Fruit fly (Drosophila melanogaster) whole organism, wandering third instar larva: ENCODE data around the gene Cht11.
A peak's percentile ranks its signal among the peaks of the same experiment; 100 is the strongest.

Source experiments
- Abd-B ChIP-seq: fragments of >200 bp; optimal IDR thresholded peaks from 2 replicates; lab custom pipeline; 2017; ENCODE audit warnings: missing biosample characterization, missing genetic modification characterization
- CG9705 ChIP-seq: fragments of 200-800 bp; sonication (Bioruptor generic); optimal IDR thresholded peaks from 2 replicates; lab custom pipeline; 2018; ENCODE audit warnings: missing biosample characterization, mild to moderate bottlenecking, missing genetic modification characterization
- CrebA ChIP-seq: fragments of 200-800 bp; sonication (Bioruptor generic); optimal IDR thresholded peaks from 2 replicates; lab custom pipeline; 2016; ENCODE audit warnings: missing biosample characterization, mild to moderate bottlenecking, missing genetic modification characterization, borderline replicate concordance
- Dfd ChIP-seq: fragments of >200 bp; optimal IDR thresholded peaks from 2 replicates; lab custom pipeline; 2017; ENCODE audit warnings: missing biosample characterization, missing genetic modification characterization
- Dif ChIP-seq: fragments of 200-275, 200-300 bp; sonication (Bioruptor generic); optimal IDR thresholded peaks from 2 replicates; lab custom pipeline; 2018; ENCODE audit warnings: missing biosample characterization, missing genetic modification characterization; ENCODE audit not compliant: partially characterized antibody
- GATAd ChIP-seq: sonication (Bioruptor generic); optimal IDR thresholded peaks from 2 replicates; lab custom pipeline; 2016; ENCODE audit warnings: missing biosample characterization, missing genetic modification characterization
- HLH106 ChIP-seq: fragments of 200-800 bp; optimal IDR thresholded peaks from 3 replicates; lab custom pipeline; 2019; ENCODE audit warnings: missing biosample characterization, mild to moderate bottlenecking, missing genetic modification characterization, moderate library complexity
- Hnf4 ChIP-seq: fragments of 200-800 bp; sonication (Bioruptor generic); optimal IDR thresholded peaks from 2 replicates; lab custom pipeline; 2016; ENCODE audit warnings: missing biosample characterization, mild to moderate bottlenecking, missing genetic modification characterization
- Hr78 ChIP-seq: fragments of >200 bp; optimal IDR thresholded peaks from 2 replicates; lab custom pipeline; 2017; ENCODE audit warnings: missing biosample characterization, missing genetic modification characterization
- Mio ChIP-seq: sonication (Bioruptor generic); optimal IDR thresholded peaks from 2 replicates; lab custom pipeline; 2016; ENCODE audit warnings: missing biosample characterization, missing genetic modification characterization
- Myc ChIP-seq: fragments of >200 bp; optimal IDR thresholded peaks from 2 replicates; lab custom pipeline; 2017
- N ChIP-seq: fragments of >200 bp; optimal IDR thresholded peaks from 2 replicates; lab custom pipeline; 2018; ENCODE audit warnings: missing biosample characterization, missing external identifiers, missing genetic modification characterization
- OdsH ChIP-seq: fragments of 200-800 bp; sonication (Bioruptor generic); optimal IDR thresholded peaks from 2 replicates; lab custom pipeline; 2016; ENCODE audit warnings: missing biosample characterization, mild to moderate bottlenecking, missing genetic modification characterization
- Rel ChIP-seq, 2 experiments: fragments of 200-800 bp; sonication (Bioruptor generic) in 1 of 2; optimal IDR thresholded peaks; 2 replicates in 1 of 2; 3 replicates in 1 of 2; lab custom pipeline; 2016 to 2019; ENCODE audit warnings: mild to moderate bottlenecking in 2 of 2, missing biosample characterization in 2 of 2, missing genetic modification characterization in 2 of 2, moderate library complexity in 1 of 2
- Sp1 ChIP-seq: fragments of 200-800 bp; sonication (Bioruptor generic); optimal IDR thresholded peaks from 3 replicates; lab custom pipeline; 2019; ENCODE audit warnings: missing biosample characterization, mild to moderate bottlenecking, missing genetic modification characterization, moderate library complexity
- Vsx2 ChIP-seq: fragments of 200-300, 225-300 bp; sonication (Bioruptor generic); optimal IDR thresholded peaks from 2 replicates; lab custom pipeline; 2018; ENCODE audit warnings: missing biosample characterization, missing genetic modification characterization; ENCODE audit not compliant: partially characterized antibody
- br ChIP-seq: fragments of 200-800 bp; sonication (Bioruptor generic); optimal IDR thresholded peaks from 2 replicates; lab custom pipeline; 2016; ENCODE audit warnings: missing biosample characterization, missing genetic modification characterization
- brk ChIP-seq: fragments of 200-800 bp; sonication (Bioruptor generic); optimal IDR thresholded peaks from 2 replicates; lab custom pipeline; 2016; ENCODE audit warnings: missing biosample characterization, mild to moderate bottlenecking, missing genetic modification characterization
- dl ChIP-seq, 2 experiments: fragments of 175-275, 200-275 bp in 1 of 2; fragments of 200-275 bp in 1 of 2; sonication (Bioruptor generic); optimal IDR thresholded peaks; lab custom pipeline; 2018; ENCODE audit warnings: mild to moderate bottlenecking in 2 of 2, missing biosample characterization in 2 of 2, missing genetic modification characterization in 2 of 2, moderate library complexity in 2 of 2; ENCODE audit not compliant: partially characterized antibody in 2 of 2, insufficient read depth in 1 of 2
- dmrt93B ChIP-seq: fragments of 200-800 bp; sonication (Bioruptor generic); optimal IDR thresholded peaks from 2 replicates; lab custom pipeline; 2018; ENCODE audit warnings: missing biosample characterization, mild to moderate bottlenecking, missing genetic modification characterization
- dsf ChIP-seq: sonication (Bioruptor generic); optimal IDR thresholded peaks from 2 replicates; lab custom pipeline; 2016; ENCODE audit warnings: missing biosample characterization, missing genetic modification characterization, borderline replicate concordance
- ey ChIP-seq: fragments of 200-800 bp; sonication (Bioruptor generic); optimal IDR thresholded peaks from 2 replicates; lab custom pipeline; 2016; ENCODE audit warnings: missing biosample characterization, missing genetic modification characterization
- foxo ChIP-seq, 2 experiments: fragments of 200-800 bp; sonication (Bioruptor generic); optimal IDR thresholded peaks; 2 replicates in 1 of 2; 3 replicates in 1 of 2; lab custom pipeline; 2016 to 2017; ENCODE audit warnings: missing biosample characterization in 2 of 2, missing genetic modification characterization in 2 of 2
- fru ChIP-seq: fragments of 200-800 bp; sonication (Bioruptor generic); optimal IDR thresholded peaks from 3 replicates; lab custom pipeline; 2016; ENCODE audit warnings: missing biosample characterization, mild to moderate bottlenecking, missing genetic modification characterization
- h ChIP-seq: fragments of 200-800 bp; sonication (Bioruptor generic); optimal IDR thresholded peaks from 3 replicates; lab custom pipeline; 2016; ENCODE audit warnings: missing biosample characterization, mild to moderate bottlenecking, missing genetic modification characterization
- jim ChIP-seq: fragments of 175-275, 200-325 bp; sonication (Bioruptor generic); optimal IDR thresholded peaks from 2 replicates; lab custom pipeline; 2016; ENCODE audit warnings: missing biosample characterization, mild to moderate bottlenecking, missing genetic modification characterization
- lola ChIP-seq: fragments of >200 bp; optimal IDR thresholded peaks from 2 replicates; lab custom pipeline; 2017; ENCODE audit warnings: missing biosample characterization, missing genetic modification characterization
- psq ChIP-seq: fragments of 200-800 bp; sonication (Bioruptor generic); optimal IDR thresholded peaks from 3 replicates; lab custom pipeline; 2017; ENCODE audit warnings: missing biosample characterization, mild to moderate bottlenecking, missing genetic modification characterization, moderate library complexity
- rgr ChIP-seq: fragments of 200-800 bp; sonication (Bioruptor generic); optimal IDR thresholded peaks from 3 replicates; lab custom pipeline; 2016; ENCODE audit warnings: missing biosample characterization, mild to moderate bottlenecking, missing genetic modification characterization
- sage ChIP-seq: fragments of 200-800 bp; sonication (Bioruptor generic); optimal IDR thresholded peaks from 2 replicates; lab custom pipeline; 2016; ENCODE audit warnings: missing biosample characterization, mild to moderate bottlenecking, missing genetic modification characterization
- sv ChIP-seq: fragments of 200-800 bp; sonication (Bioruptor generic); optimal IDR thresholded peaks from 3 replicates; lab custom pipeline; 2016; ENCODE audit warnings: missing biosample characterization, missing genetic modification characterization
- usp ChIP-seq: fragments of >200 bp; optimal IDR thresholded peaks from 2 replicates; lab custom pipeline; 2017; ENCODE audit warnings: missing biosample characterization, missing genetic modification characterization
- woc ChIP-seq: sonication (Bioruptor generic); optimal IDR thresholded peaks from 2 replicates; lab custom pipeline; 2016; ENCODE audit warnings: missing biosample characterization, mild to moderate bottlenecking, missing genetic modification characterization

Cht11 gene

DNA sequence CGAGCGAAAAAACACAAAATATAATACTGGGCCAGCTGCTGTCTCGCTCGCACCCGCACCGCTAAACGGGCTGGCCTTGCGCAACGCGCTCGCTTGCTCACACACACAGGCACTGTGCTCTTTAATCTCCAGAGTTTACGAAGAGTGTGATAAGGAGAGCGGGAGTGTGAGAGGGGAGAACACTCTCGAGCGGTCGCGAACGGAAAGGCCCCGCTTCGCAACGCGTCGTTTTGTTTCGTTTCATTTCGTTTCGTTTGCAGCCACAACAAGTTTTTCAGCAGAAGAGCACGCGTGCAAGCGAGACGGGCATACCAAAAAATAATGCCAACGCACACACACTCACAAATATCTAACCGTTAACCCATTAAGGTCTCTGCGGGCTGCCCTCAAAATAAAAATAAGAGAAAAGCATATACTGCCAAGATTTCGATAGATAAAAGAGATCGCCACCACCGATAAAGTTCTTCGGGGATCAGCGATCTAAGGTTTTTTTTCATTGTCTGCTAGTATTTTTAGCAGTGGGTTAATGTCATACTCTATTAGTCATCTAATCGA, 12.3 kb upstream of the Cht11 start (continued):
- TF ChIP-seq Abd-B (GFP tag; lab: Kevin White, UChicago): no peak

DNA sequence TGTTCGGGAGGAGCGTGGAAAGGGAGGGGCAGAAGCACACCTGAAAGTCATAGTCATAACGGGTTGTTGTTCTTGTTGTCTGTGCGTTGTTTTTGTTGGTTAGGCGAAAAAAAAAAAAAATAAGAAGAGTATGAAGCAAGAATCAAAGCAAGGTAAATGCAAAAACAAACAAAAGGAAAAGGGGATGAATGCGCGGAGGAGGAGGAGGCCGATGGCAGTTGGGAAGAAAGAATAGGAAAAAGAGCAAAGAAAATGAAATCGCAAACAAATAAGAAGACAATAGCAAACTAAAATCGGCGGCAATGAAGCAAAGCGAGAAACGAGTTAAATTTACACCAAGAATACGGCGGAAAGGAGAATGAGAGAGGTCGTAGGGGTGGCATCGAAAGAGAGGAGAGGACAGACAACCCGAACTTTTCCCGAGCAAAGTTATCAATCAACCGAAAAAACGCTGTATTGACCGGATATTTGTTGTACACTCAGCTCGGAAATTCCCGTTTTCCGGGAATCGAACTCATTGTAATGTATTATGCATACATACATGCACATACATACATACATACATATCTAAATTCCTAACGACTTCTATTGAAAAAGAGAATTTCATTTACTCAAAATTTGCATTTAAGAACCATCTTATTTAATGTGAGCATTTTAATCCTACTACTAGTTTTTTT, 11.2 kb upstream of the Cht11 start:
- TF ChIP-seq jim: no peak
- TF ChIP-seq sv (GFP tag; lab: Kevin White, UChicago): no peak
- TF ChIP-seq Dif (GFP tag; lab: Kevin White, UChicago): peak; percentile 38
- peak; percentile 88 for TF ChIP-seq psq
- TF ChIP-seq Rel (GFP tag; optimal IDR thresholded peaks at IDR 0.05; lab: Kevin White, UChicago): no peak
- TF ChIP-seq Rel (tag; optimal IDR thresholded peaks at IDR 0.05; lab: Kevin White, UChicago): peak; percentile 78
- TF ChIP-seq usp (GFP tag; lab: Kevin White, UChicago): no peak

DNA sequence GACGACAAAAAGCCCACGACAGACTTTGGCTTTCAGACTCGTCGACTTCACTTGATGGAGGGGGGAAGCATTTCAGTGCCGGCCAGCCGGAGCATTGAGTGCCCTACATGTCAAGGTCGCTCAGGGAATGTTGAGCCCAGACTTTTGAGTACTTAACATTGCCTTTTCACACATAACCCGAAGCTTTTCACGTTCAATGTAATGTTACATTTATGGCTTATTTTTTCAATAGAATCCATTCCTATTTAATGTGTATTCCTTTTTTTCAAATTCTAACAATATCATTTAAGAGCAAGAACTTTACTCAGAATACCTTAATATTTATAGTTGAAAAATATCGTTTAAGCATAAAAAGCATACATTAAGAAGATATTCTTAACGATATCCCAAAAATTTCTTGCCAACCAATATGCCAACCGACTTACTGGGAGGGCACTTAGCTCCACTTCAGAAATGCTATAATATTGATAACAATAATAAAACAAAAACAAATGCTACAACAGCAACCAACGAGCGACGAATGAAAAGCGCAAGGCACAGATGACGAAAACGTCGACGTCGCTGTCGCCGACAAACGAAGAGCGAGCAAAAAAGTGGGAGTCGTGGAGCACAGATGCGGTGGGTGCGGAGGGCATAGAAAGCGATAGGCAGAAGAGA, 10.6 kb upstream of the Cht11 start:
- TF ChIP-seq foxo (GFP tag; optimal IDR thresholded peaks at IDR 0.05; lab: Kevin White, UChicago) (peak in 1 of 2 experiments; percentile 89), Hnf4 (GFP tag; lab: Kevin White, UChicago) (no peak), lola (GFP tag; lab: Kevin White, UChicago) (no peak), rgr (GFP tag; lab: Kevin White, UChicago) (peak; percentile 23), psq (peak; percentile 96), dmrt93B (GFP tag; lab: Kevin White, UChicago) (peak; percentile 87), HLH106 (tag; lab: Kevin White, UChicago) (peak; percentile 85), Sp1 (GFP tag; lab: Kevin White, UChicago) (peak; percentile 47), sv (GFP tag; lab: Kevin White, UChicago) (peak; percentile 64), br (GFP tag; lab: Kevin White, UChicago) (peak; percentile 6), N (no peak), Myc (lab: Kevin White, UChicago) (peak; percentile 55), GATAd (no peak), CG9705 (GFP tag; lab: Kevin White, UChicago) (peak; percentile 68), Rel (GFP tag; optimal IDR thresholded peaks at IDR 0.05; lab: Kevin White, UChicago) (no peak), Rel (tag; optimal IDR thresholded peaks at IDR 0.05; lab: Kevin White, UChicago) (peak; percentile 62), ey (GFP tag; lab: Kevin White, UChicago) (peak; percentile 86), Dfd (GFP tag; lab: Kevin White, UChicago) (no peak), h (peak; percentile 82), Hr78 (GFP tag; lab: Kevin White, UChicago) (no peak), fru (peak; percentile 88), dl (GFP tag; optimal IDR thresholded peaks at IDR 0.05; lab: Kevin White, UChicago; ENCODE audit: insufficient read depth in 1 of 2, partially characterized antibody in 2 of 2) (peak in 1 of 2 experiments; percentile 41)

DNA sequence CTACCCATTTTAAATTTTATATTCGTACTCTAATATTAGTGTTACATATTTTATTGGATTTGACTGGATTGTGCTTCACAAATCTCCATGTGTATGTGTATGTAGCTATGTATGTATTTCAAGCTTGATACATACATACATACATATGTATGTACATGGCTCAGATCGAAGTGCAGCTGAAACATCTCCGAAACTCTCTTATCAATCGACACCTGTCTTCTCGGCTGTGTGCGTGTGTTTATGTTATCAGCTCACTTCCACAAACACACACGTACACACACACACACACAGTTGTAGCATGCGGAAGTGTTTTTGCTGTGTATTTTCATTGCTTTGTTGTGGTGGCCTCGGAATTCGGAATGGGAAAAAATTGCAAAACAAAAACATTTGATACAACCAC, 9.9 kb upstream of the Cht11 start:
- TF ChIP-seq CG9705 (GFP tag; lab: Kevin White, UChicago) (no peak), Vsx2 (GFP tag; lab: Kevin White, UChicago) (no peak), Mio (GFP tag; lab: Kevin White, UChicago) (no peak), Hnf4 (GFP tag; lab: Kevin White, UChicago) (no peak), dl (GFP tag; optimal IDR thresholded peaks at IDR 0.05; lab: Kevin White, UChicago; ENCODE audit: insufficient read depth in 1 of 2, partially characterized antibody in 2 of 2) (no peak), rgr (GFP tag; lab: Kevin White, UChicago) (no peak), dsf (no peak), GATAd (no peak), ey (GFP tag; lab: Kevin White, UChicago) (no peak), sage (GFP tag; lab: Kevin White, UChicago) (no peak), CrebA (no peak), brk (GFP tag; lab: Kevin White, UChicago) (no peak), woc (GFP tag; lab: Kevin White, UChicago) (no peak), OdsH (GFP tag; lab: Kevin White, UChicago) (no peak), Abd-B (GFP tag; lab: Kevin White, UChicago) (no peak)
- TF ChIP-seq, all 38 proteins: peak for 0
